Fruit fly (Drosophila melanogaster) whole organism, embryonic: ENCODE results near the gene CG31793.

ENCODE experiments used
- Adf1 ChIP-seq: fragments of 200-800 bp; sonication (Bioruptor generic); IDR thresholded peaks from 2 replicates; pipeline ENCODE4 v1.3.6; 2022; ENCODE audit warnings: missing biosample characterization, missing genetic modification characterization
- Asciz ChIP-seq: fragments of 200-800 bp; sonication (Bioruptor generic); optimal IDR thresholded peaks from 2 replicates; lab custom pipeline; 2017; ENCODE audit warnings: missing biosample characterization, mild to moderate bottlenecking, missing genetic modification characterization, missing genetic modification reagents
- CG10431 ChIP-seq: fragments of 200-800 bp; sonication (Bioruptor generic); optimal IDR thresholded peaks from 3 replicates; lab custom pipeline; 2018; ENCODE audit warnings: missing biosample characterization, mild to moderate bottlenecking, missing genetic modification characterization
- CG10543 ChIP-seq: fragments of 200-800 bp; sonication (Bioruptor generic); optimal IDR thresholded peaks from 3 replicates; lab custom pipeline; 2017; ENCODE audit warnings: missing biosample characterization, mild to moderate bottlenecking, missing genetic modification characterization, moderate library complexity
- CG11560 ChIP-seq: fragments of 200-800 bp; sonication (Bioruptor generic); IDR thresholded peaks from 3 replicates; pipeline ENCODE4 v1.3.6; 2022; ENCODE audit warnings: missing biosample characterization, missing genetic modification characterization
- CG12071 ChIP-seq: fragments of 200-800 bp; sonication (Bioruptor generic); optimal IDR thresholded peaks from 3 replicates; lab custom pipeline; 2018; ENCODE audit warnings: missing biosample characterization, mild to moderate bottlenecking, missing genetic modification characterization
- CG12769 ChIP-seq: fragments of 200-800 bp; sonication (Bioruptor generic); optimal IDR thresholded peaks from 2 replicates; lab custom pipeline; 2019; ENCODE audit warnings: missing biosample characterization, mild to moderate bottlenecking, missing genetic modification characterization, moderate library complexity
- CG12942 ChIP-seq: fragments of 200-800 bp; sonication (Bioruptor generic); optimal IDR thresholded peaks from 3 replicates; lab custom pipeline; 2016; ENCODE audit warnings: missing biosample characterization, missing genetic modification characterization
- CG13894 ChIP-seq: fragments of 200-800 bp; sonication (Bioruptor generic); optimal IDR thresholded peaks from 3 replicates; lab custom pipeline; 2018; ENCODE audit warnings: missing biosample characterization, mild to moderate bottlenecking, missing genetic modification characterization, moderate library complexity
- CG18262 ChIP-seq: fragments of 200-800 bp; optimal IDR thresholded peaks from 3 replicates; lab custom pipeline; 2019; ENCODE audit warnings: missing biosample characterization, mild to moderate bottlenecking, missing genetic modification characterization, moderate library complexity
- CG18599 ChIP-seq: fragments of 200-800 bp; sonication (Bioruptor generic); optimal IDR thresholded peaks from 3 replicates; lab custom pipeline; 2017; ENCODE audit warnings: missing biosample characterization, missing genetic modification characterization, mild to moderate bottlenecking, moderate library complexity, missing genetic modification reagents
- CG31441 ChIP-seq: fragments of 200-800 bp; sonication (Bioruptor generic); IDR thresholded peaks from 2 replicates; pipeline ENCODE4 v1.3.6; 2022; ENCODE audit warnings: missing biosample characterization, missing genetic modification characterization
- CG4424 ChIP-seq: fragments of 200-800 bp; sonication (Bioruptor generic); optimal IDR thresholded peaks from 3 replicates; lab custom pipeline; 2016; ENCODE audit warnings: missing biosample characterization, missing genetic modification characterization
- CG6272 ChIP-seq: fragments of 200-800 bp; sonication (Bioruptor generic); IDR thresholded peaks from 2 replicates; pipeline ENCODE4 v1.3.6; 2022; ENCODE audit warnings: missing biosample characterization, missing genetic modification characterization
- CG6813 ChIP-seq: fragments of 200-800 bp; sonication (Bioruptor generic); optimal IDR thresholded peaks from 2 replicates; lab custom pipeline; 2017; ENCODE audit warnings: missing biosample characterization, missing genetic modification characterization, mild to moderate bottlenecking, moderate library complexity, missing genetic modification reagents
- Dp ChIP-seq: fragments of 200-800 bp; sonication (Bioruptor generic); optimal IDR thresholded peaks from 2 replicates; lab custom pipeline; 2018; ENCODE audit warnings: missing biosample characterization, mild to moderate bottlenecking, missing genetic modification characterization, moderate library complexity
- E2f1 ChIP-seq: fragments of 200-800 bp; sonication (Bioruptor generic); IDR thresholded peaks from 2 replicates; pipeline ENCODE4 v1.3.6; 2022; ENCODE audit warnings: missing biosample characterization, missing genetic modification characterization
- Ets65A ChIP-seq: fragments of 200-800 bp; sonication (Bioruptor generic); peaks from one replicate; lab custom pipeline; 2016; ENCODE audit warnings: missing biosample characterization, missing genetic modification characterization
- Fer1 ChIP-seq: fragments of 200-800 bp; sonication (Bioruptor generic); optimal IDR thresholded peaks from 2 replicates; lab custom pipeline; 2017; ENCODE audit warnings: missing biosample characterization, mild to moderate bottlenecking, missing genetic modification characterization
- HLHmδ ChIP-seq: fragments of 200-800 bp; sonication (Bioruptor generic); optimal IDR thresholded peaks from 2 replicates; lab custom pipeline; 2018; ENCODE audit warnings: missing biosample characterization, mild to moderate bottlenecking, missing genetic modification characterization, moderate library complexity
- Hand ChIP-seq: fragments of 200-800 bp; sonication (Bioruptor generic); optimal IDR thresholded peaks from 2 replicates; lab custom pipeline; 2017; ENCODE audit warnings: mild to moderate bottlenecking, missing biosample characterization, missing genetic modification reagents, missing genetic modification characterization
- Hey ChIP-seq: fragments of 200-800 bp; sonication (Bioruptor generic); optimal IDR thresholded peaks from 3 replicates; lab custom pipeline; 2018; ENCODE audit warnings: missing biosample characterization, mild to moderate bottlenecking, missing genetic modification characterization
- Hmr ChIP-seq: fragments of 200-800 bp; sonication (Bioruptor generic); optimal IDR thresholded peaks from 3 replicates; lab custom pipeline; 2017; ENCODE audit warnings: mild to moderate bottlenecking, missing biosample characterization, missing genetic modification reagents, missing genetic modification characterization
- Hr51 ChIP-seq, 2 experiments: fragments of 200-800 bp; sonication (Bioruptor generic); optimal IDR thresholded peaks; 2 replicates in 1 of 2; 3 replicates in 1 of 2; lab custom pipeline; 2016 to 2018; ENCODE audit warnings: missing biosample characterization in 2 of 2, missing genetic modification characterization in 2 of 2, mild to moderate bottlenecking in 1 of 2, moderate library complexity in 1 of 2
- MBD-R2 ChIP-seq: fragments of 200-800 bp; sonication (Bioruptor generic); IDR thresholded peaks from 2 replicates; pipeline ENCODE4 v1.3.6; 2022; ENCODE audit warnings: missing biosample characterization, missing genetic modification characterization
- Med ChIP-seq: fragments of 200-800 bp; sonication (Bioruptor generic); peaks from one replicate; lab custom pipeline; 2016; ENCODE audit warnings: missing biosample characterization, missing genetic modification characterization, mild to moderate bottlenecking, inconsistent platforms, moderate library complexity
- Opbp ChIP-seq: fragments of 200-800 bp; sonication (Bioruptor generic); IDR thresholded peaks from 3 replicates; pipeline ENCODE4 v1.3.6; 2022; ENCODE audit warnings: missing biosample characterization, missing genetic modification characterization; ENCODE audit not compliant: partially characterized antibody
- Ptx1 ChIP-seq: fragments of 200-800 bp; sonication (Bioruptor generic); IDR thresholded peaks from 2 replicates; pipeline ENCODE4 v1.3.6; 2022; ENCODE audit warnings: missing biosample characterization, missing genetic modification characterization
- Sox102F ChIP-seq: fragments of 200-800 bp; sonication (Bioruptor generic); optimal IDR thresholded peaks from 2 replicates; lab custom pipeline; 2018; ENCODE audit warnings: missing biosample characterization, mild to moderate bottlenecking, missing genetic modification characterization, moderate library complexity
- TFAM ChIP-seq: fragments of 200-800 bp; sonication (Bioruptor generic); optimal IDR thresholded peaks from 2 replicates; lab custom pipeline; 2017; ENCODE audit warnings: missing biosample characterization, missing genetic modification characterization, inconsistent platforms
- Xrp1 ChIP-seq: fragments of 200-800 bp; sonication (Bioruptor generic); IDR thresholded peaks from 2 replicates; pipeline ENCODE4 v1.3.6; 2022; ENCODE audit warnings: missing biosample characterization, missing genetic modification characterization
- abd-A ChIP-seq: fragments of 200-800 bp; sonication (Bioruptor generic); optimal IDR thresholded peaks from 3 replicates; lab custom pipeline; 2019; ENCODE audit warnings: missing biosample characterization, mild to moderate bottlenecking, missing genetic modification characterization, moderate library complexity
- ci ChIP-seq: fragments of 200-800 bp; sonication (Bioruptor generic); IDR thresholded peaks from 3 replicates; pipeline ENCODE4 v1.3.6; 2022; ENCODE audit warnings: missing biosample characterization, missing genetic modification characterization
- crol ChIP-seq: fragments of 200-800 bp; sonication (Bioruptor generic); IDR thresholded peaks from 2 replicates; pipeline ENCODE4 v1.3.6; 2022; ENCODE audit warnings: missing biosample characterization, missing genetic modification characterization
- dm ChIP-seq: fragments of 200-800 bp; sonication (Bioruptor generic); optimal IDR thresholded peaks from 3 replicates; lab custom pipeline; 2016; ENCODE audit warnings: missing biosample characterization, missing genetic modification characterization
- gcm2 ChIP-seq: fragments of 200-800 bp; sonication (Bioruptor generic); optimal IDR thresholded peaks from 2 replicates; lab custom pipeline; 2016; ENCODE audit warnings: missing biosample characterization, missing genetic modification characterization
- grau ChIP-seq: fragments of 200-800 bp; optimal IDR thresholded peaks from 3 replicates; lab custom pipeline; 2019; ENCODE audit warnings: missing biosample characterization, mild to moderate bottlenecking, missing genetic modification characterization, moderate library complexity
- lab ChIP-seq: fragments of 200-800 bp; sonication (Bioruptor generic); optimal IDR thresholded peaks from 3 replicates; lab custom pipeline; 2017; ENCODE audit warnings: missing biosample characterization, missing genetic modification characterization, mild to moderate bottlenecking, moderate library complexity, missing genetic modification reagents
- lilli ChIP-seq: fragments of 200-800 bp; sonication (Bioruptor generic); optimal IDR thresholded peaks from 3 replicates; lab custom pipeline; 2016; ENCODE audit warnings: missing biosample characterization, missing genetic modification characterization
- mirr ChIP-seq: fragments of 200-800 bp; sonication (Bioruptor generic); optimal IDR thresholded peaks from 3 replicates; lab custom pipeline; 2018; ENCODE audit warnings: missing biosample characterization, mild to moderate bottlenecking, missing genetic modification characterization
- nerfin-1 ChIP-seq: fragments of 200-800 bp; sonication (Bioruptor generic); optimal IDR thresholded peaks from 3 replicates; lab custom pipeline; 2019; ENCODE audit warnings: missing biosample characterization, mild to moderate bottlenecking, missing genetic modification characterization, moderate library complexity
- oc ChIP-seq: fragments of 200-800 bp; sonication (Bioruptor generic); optimal IDR thresholded peaks from 2 replicates; lab custom pipeline; 2018; ENCODE audit warnings: missing biosample characterization, mild to moderate bottlenecking, missing genetic modification characterization, moderate library complexity
- onecut ChIP-seq: fragments of 200-800 bp; sonication (Bioruptor generic); IDR thresholded peaks from 2 replicates; pipeline ENCODE4 v1.3.6; 2022; ENCODE audit warnings: missing biosample characterization, missing genetic modification characterization
- peb ChIP-seq: fragments of 200-800 bp; sonication (Bioruptor generic); IDR thresholded peaks from 2 replicates; pipeline ENCODE4 v1.3.6; 2022; ENCODE audit warnings: missing biosample characterization, missing genetic modification characterization
- pros ChIP-seq: fragments of 200-800 bp; sonication (Bioruptor generic); optimal IDR thresholded peaks from 3 replicates; lab custom pipeline; 2019; ENCODE audit warnings: missing biosample characterization, mild to moderate bottlenecking, missing genetic modification characterization, moderate library complexity
- pum ChIP-seq: fragments of 200-800 bp; sonication (Bioruptor generic); optimal IDR thresholded peaks from 2 replicates; lab custom pipeline; 2016; ENCODE audit warnings: missing biosample characterization, missing genetic modification characterization
- sc ChIP-seq, 3 experiments: fragments of >200 bp in 2 of 3; fragments of 200-800 bp in 1 of 3; sonication (Bioruptor generic) in 1 of 3; optimal IDR thresholded peaks; 2 replicates in 2 of 3; 3 replicates in 1 of 3; lab custom pipeline; 2017; ENCODE audit warnings: mild to moderate bottlenecking in 1 of 3, missing biosample characterization in 1 of 3, missing genetic modification characterization in 1 of 3, missing genetic modification reagents in 1 of 3
- sd ChIP-seq: fragments of 200-800 bp; sonication (Bioruptor generic); optimal IDR thresholded peaks from 3 replicates; lab custom pipeline; 2018; ENCODE audit warnings: missing biosample characterization, mild to moderate bottlenecking, missing genetic modification characterization, moderate library complexity
- shn ChIP-seq: fragments of 200-800 bp; sonication (Bioruptor generic); optimal IDR thresholded peaks from 3 replicates; lab custom pipeline; 2016; ENCODE audit warnings: missing biosample characterization, missing genetic modification characterization
- tup ChIP-seq: fragments of 200-800 bp; sonication (Bioruptor generic); optimal IDR thresholded peaks from 2 replicates; lab custom pipeline; 2016; ENCODE audit warnings: missing biosample characterization, mild to moderate bottlenecking, missing genetic modification characterization, moderate library complexity
- wek ChIP-seq: fragments of 200-800 bp; sonication (Bioruptor generic); optimal IDR thresholded peaks from 3 replicates; lab custom pipeline; 2018; ENCODE audit warnings: missing biosample characterization, mild to moderate bottlenecking, missing genetic modification characterization, moderate library complexity

The CG31793 gene

DNA sequence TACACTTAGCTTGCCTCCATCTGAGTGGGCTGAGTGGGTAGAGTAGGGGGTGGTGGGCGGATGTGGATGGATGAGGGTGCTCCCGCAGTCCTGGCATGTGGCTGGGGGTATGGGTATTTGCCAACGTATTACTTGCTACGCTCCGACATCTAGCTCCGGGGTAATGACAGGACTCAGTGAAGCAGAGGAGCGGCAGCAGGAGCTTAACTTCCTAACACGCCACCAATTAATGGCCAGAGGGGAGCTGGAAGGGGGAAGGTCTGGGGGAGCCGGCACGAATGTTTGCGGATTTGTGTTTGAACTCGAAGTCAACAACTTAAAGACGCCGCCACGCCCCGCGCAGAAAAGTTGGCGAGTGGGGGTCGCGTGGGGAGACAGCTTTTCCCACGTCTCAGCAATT, 15.1 kb downstream of the CG31793 start:
- peak; percentile 73 for TF ChIP-seq mirr
- TF ChIP-seq ci (GFP tag; lab: Robert Waterston, UW), result 0 out of 3 replicates have a peak, but pooled peaks have one; percentile 15
- TF ChIP-seq crol (GFP tag; lab: Robert Waterston, UW), result peak; percentile 70
- TF ChIP-seq Xrp1, result no peak
- peak in 1 of 2 experiments; percentile 5 for TF ChIP-seq Hr51 (GFP tag; optimal IDR thresholded peaks at IDR 0.05; lab: Kevin White, UChicago)
- no peak for TF ChIP-seq dm
- TF ChIP-seq tup (GFP tag; lab: Kevin White, UChicago), result no peak
- TF ChIP-seq Adf1, result peak; percentile 34; the same call in 1 of the 2 replicates
- peak; percentile 92 for TF ChIP-seq Hey
- TF ChIP-seq Sox102F, result no peak
- TF ChIP-seq CG12942 (GFP tag; lab: Kevin White, UChicago), result no peak
- no peak for TF ChIP-seq pros
- TF ChIP-seq Ptx1, result 0 out of 2 replicates have a peak, but pooled peaks have one; percentile 18
- no peak for TF ChIP-seq wek
- TF ChIP-seq CG10543, result peak; percentile 74
- TF ChIP-seq onecut (GFP tag; lab: Robert Waterston, UW), result no peak
- TF ChIP-seq abd-A (tag; lab: Kevin White, UChicago), result peak; percentile 92
- TF ChIP-seq lilli (GFP tag; lab: Kevin White, UChicago), result no peak
- peak; percentile 32 for TF ChIP-seq oc
- peak; percentile 22 for TF ChIP-seq CG12071
- TF ChIP-seq CG12769 (tag; lab: Kevin White, UChicago), result no peak
- TF ChIP-seq nerfin-1, result peak; percentile 19
- TF ChIP-seq Med (GFP tag; lab: Kevin White, UChicago), result peak; percentile 7
- TF ChIP-seq CG18599 (GFP tag; lab: Kevin White, UChicago), result peak; percentile 53
- TF ChIP-seq sd (tag; lab: Kevin White, UChicago), result peak; percentile 4
- no peak for TF ChIP-seq peb (GFP tag; lab: Robert Waterston, UW)
- no peak for TF ChIP-seq CG6272 (GFP tag; lab: Robert Waterston, UW)
- peak; percentile 69 for TF ChIP-seq Ets65A (GFP tag; lab: Kevin White, UChicago)
- TF ChIP-seq CG6813 (GFP tag; lab: Kevin White, UChicago), result no peak
- TF ChIP-seq Dp, result no peak

DNA sequence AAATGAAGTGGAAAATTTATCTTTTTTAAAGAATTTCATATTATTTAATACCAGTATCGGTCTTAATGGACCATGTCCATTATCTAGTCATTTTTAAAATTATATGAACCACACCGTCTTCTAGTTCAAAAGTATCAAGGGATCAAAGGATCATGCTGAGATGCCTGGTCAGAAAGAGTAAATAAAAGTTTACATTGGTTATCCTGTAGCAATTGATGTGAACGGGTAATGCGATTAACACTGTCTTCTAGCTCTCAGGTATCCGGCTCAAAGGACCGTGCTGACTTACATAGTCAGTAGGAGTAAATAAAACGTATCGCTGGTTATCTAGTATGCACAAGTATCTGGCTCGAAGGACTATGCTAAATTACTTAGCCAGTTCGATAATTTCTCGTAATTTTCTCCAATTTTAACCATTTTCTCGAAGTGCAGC, 16.0 kb downstream of the CG31793 start:
- TF ChIP-seq shn (GFP tag; lab: Kevin White, UChicago) (no peak), CG13894 (tag; lab: Kevin White, UChicago) (no peak), Fer1 (GFP tag; lab: Kevin White, UChicago) (peak; percentile 24), Hmr (GFP tag; lab: Kevin White, UChicago) (peak; percentile 54), grau (tag; lab: Kevin White, UChicago) (peak; percentile 27), Ets65A (GFP tag; lab: Kevin White, UChicago) (peak; percentile 53), lab (peak; percentile 33), gcm2 (GFP tag; lab: Kevin White, UChicago) (no peak), Hand (peak; percentile 39), HLHmδ (GFP tag; lab: Kevin White, UChicago) (no peak), Asciz (peak; percentile 5), pum (GFP tag; lab: Kevin White, UChicago) (no peak), CG10431 (no peak), TFAM (GFP tag; lab: Kevin White, UChicago) (no peak), sc (optimal IDR thresholded peaks at IDR 0.05; lab: Kevin White, UChicago) (no peak), sc (GFP tag; optimal IDR thresholded peaks at IDR 0.05; lab: Kevin White, UChicago) (no peak), CG11560 (0 out of 3 replicates have a peak, but pooled peaks have one; percentile 42), CG18262 (tag; lab: Kevin White, UChicago) (peak; percentile 52), CG4424 (GFP tag; lab: Kevin White, UChicago) (peak; percentile 35), MBD-R2 (no peak), Opbp (GFP tag; lab: Robert Waterston, UW) (no peak), E2f1 (GFP tag; lab: Robert Waterston, UW) (no peak), CG31441 (GFP tag; lab: Robert Waterston, UW) (0 out of 2 replicates have a peak, but pooled peaks have one; percentile 30)
